Worm (Caenorhabditis elegans) whole organism, L4 larva: ENCODE data around the gene F53B7.7.

Experiments used
- T20F7.1 ChIP-seq: fragments of 200-800 bp; sonication (Bioruptor generic); optimal IDR thresholded peaks from 2 replicates; lab custom pipeline; 2018; ENCODE audit warnings: mild to moderate bottlenecking, missing genetic modification characterization, missing compliant biosample characterization
- ceh-82 ChIP-seq: sonication (generic microtip); optimal IDR thresholded peaks from 2 replicates; lab custom pipeline; 2017; ENCODE audit warnings: missing biosample characterization, missing genetic modification characterization
- ces-1 ChIP-seq: fragments of 150-350 bp; sonication (generic microtip); optimal IDR thresholded peaks from 4 replicates; lab custom pipeline; 2014; ENCODE audit warnings: missing biosample characterization, missing genetic modification reagents, missing genetic modification characterization
- egl-27 ChIP-seq: sonication (generic microtip); optimal IDR thresholded peaks from 3 replicates; lab custom pipeline; 2017; ENCODE audit warnings: missing biosample characterization, missing genetic modification reagents, missing genetic modification characterization
- fkh-10 ChIP-seq: fragments of 150-350 bp; optimal IDR thresholded peaks from 2 replicates; lab custom pipeline; 2014; ENCODE audit warnings: missing biosample characterization, missing genetic modification reagents, missing genetic modification characterization
- lir-3 ChIP-seq: sonication (generic microtip); optimal IDR thresholded peaks from 2 replicates; lab custom pipeline; 2016; ENCODE audit warnings: mild to moderate bottlenecking, missing genetic modification characterization, missing compliant biosample characterization
- pha-4 ChIP-seq, 2 experiments: fragments of 150-350 bp in 1 of 2; fragments of 200-800 bp in 1 of 2; sonication (Bioruptor generic) in 1 of 2; IDR thresholded peaks in 1 of 2; optimal IDR thresholded peaks in 1 of 2; 2 replicates each; pipeline versions ENCODE4 v1.3.6 to Lab custom; 2014 to 2022; ENCODE audit warnings: missing genetic modification characterization in 2 of 2, missing genetic modification reagents in 2 of 2, missing biosample characterization in 1 of 2, missing compliant biosample characterization in 1 of 2
- tra-1 ChIP-seq: fragments of 200-800 bp; sonication (Bioruptor generic); IDR thresholded peaks from 2 replicates; pipeline ENCODE4 v1.3.6; 2022; ENCODE audit warnings: missing genetic modification reagents, missing genetic modification characterization, missing compliant biosample characterization
- unc-130 ChIP-seq: sonication (generic microtip); optimal IDR thresholded peaks from 2 replicates; lab custom pipeline; 2016; ENCODE audit warnings: missing genetic modification reagents, missing genetic modification characterization, missing compliant biosample characterization
- zfp-3 ChIP-seq: fragments of 200-800 bp; sonication (Bioruptor generic); conservative IDR thresholded peaks from 2 replicates; pipeline ENCODE4 v1.3.6; 2022; ENCODE audit warnings: missing genetic modification reagents, missing genetic modification characterization, missing compliant biosample characterization

DNA sequence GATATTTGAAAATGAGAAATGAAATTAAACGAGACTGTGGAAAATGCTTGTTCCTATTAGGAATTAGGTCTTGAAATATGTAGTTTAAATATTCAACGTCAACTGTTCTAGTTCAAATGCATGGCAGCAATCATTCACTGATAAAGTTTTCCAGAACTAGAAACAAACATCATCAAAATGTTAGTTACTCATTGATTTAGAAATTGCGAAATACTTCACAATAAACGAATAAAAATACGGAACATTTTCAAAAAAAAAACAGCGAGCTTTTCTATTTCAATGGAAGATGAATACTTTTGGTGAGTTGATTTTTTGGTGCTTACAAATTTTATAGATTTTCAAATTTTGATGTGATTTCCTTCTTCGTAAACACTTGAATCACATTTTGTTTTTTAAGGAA is 43.6 kb downstream of the F53B7.7 start, which contains the start of gene C45B11.2:
- TF ChIP-seq fkh-10 (no peak), ceh-82 (tag; lab: Kevin White, UChicago) (no peak), ces-1 (no peak), zfp-3 (GFP tag; lab: Robert Waterston, UW) (no peak), T20F7.1 (GFP tag; lab: Kevin White, UChicago) (no peak), tra-1 (GFP tag; lab: Robert Waterston, UW) (no peak), lir-3 (tag; lab: Kevin White, UChicago) (no peak), pha-4 (GFP tag; IDR thresholded peaks at IDR 0.05; lab: Robert Waterston, UW) (no peak), pha-4 (tag; optimal IDR thresholded peaks at IDR 0.05; lab: Kevin White, UChicago) (no peak), egl-27 (tag; lab: Kevin White, UChicago) (no peak), unc-130 (GFP tag; lab: Kevin White, UChicago) (no peak)
